Fruit fly (Drosophila melanogaster) whole organism, prepupa: Measurements from ENCODE around the gene CG7335.

Experiments
- CG1621 ChIP-seq: fragments of 200-800 bp; sonication (Bioruptor generic); optimal IDR thresholded peaks from 3 replicates; lab custom pipeline; 2018; ENCODE audit warnings: missing biosample characterization, mild to moderate bottlenecking, missing genetic modification characterization
- CG4318 ChIP-seq: fragments of 200-800 bp; sonication (Bioruptor generic); optimal IDR thresholded peaks from 3 replicates; lab custom pipeline; 2017; ENCODE audit warnings: missing biosample characterization, mild to moderate bottlenecking, missing genetic modification characterization
- CG6276 ChIP-seq: fragments of 200-800 bp; sonication (Bioruptor generic); optimal IDR thresholded peaks from 2 replicates; lab custom pipeline; 2017; ENCODE audit warnings: missing biosample characterization, mild to moderate bottlenecking, missing genetic modification characterization
- CG6808 ChIP-seq: fragments of 200-800 bp; sonication (Bioruptor generic); optimal IDR thresholded peaks from 3 replicates; lab custom pipeline; 2017; ENCODE audit warnings: missing biosample characterization, missing genetic modification characterization, mild to moderate bottlenecking, moderate library complexity, missing genetic modification reagents
- Eip75B ChIP-seq: fragments of 200-800 bp; sonication (Bioruptor generic); optimal IDR thresholded peaks from 3 replicates; lab custom pipeline; 2016; ENCODE audit warnings: missing biosample characterization, missing genetic modification characterization
- Ets96B ChIP-seq: fragments of 200-800 bp; optimal IDR thresholded peaks from 2 replicates; lab custom pipeline; 2019; ENCODE audit warnings: missing biosample characterization, mild to moderate bottlenecking, missing genetic modification characterization, moderate library complexity
- Smox ChIP-seq: fragments of 200-800 bp; sonication (Bioruptor generic); optimal IDR thresholded peaks from 3 replicates; lab custom pipeline; 2016; ENCODE audit warnings: missing biosample characterization, missing genetic modification characterization
- Sox102F ChIP-seq: fragments of 200-800 bp; sonication (Bioruptor generic); optimal IDR thresholded peaks from 2 replicates; lab custom pipeline; 2016; ENCODE audit warnings: missing biosample characterization, mild to moderate bottlenecking, missing genetic modification characterization

dm6 chr3L:20168152-20168551, 35.1 kb upstream of the CG7335 start:
- TF ChIP-seq Sox102F (GFP tag; lab: Kevin White, UChicago) (peak; percentile 42), CG6276 (GFP tag; lab: Kevin White, UChicago) (no peak), Eip75B (GFP tag; lab: Kevin White, UChicago) (peak; percentile 35), CG4318 (GFP tag; lab: Kevin White, UChicago) (no peak), Smox (GFP tag; lab: Kevin White, UChicago) (peak; percentile 55), Ets96B (tag; lab: Kevin White, UChicago) (peak; percentile 35), CG1621 (tag; lab: Kevin White, UChicago) (no peak), CG6808 (GFP tag; lab: Kevin White, UChicago) (peak; percentile 31)
